Worm (Caenorhabditis elegans): Measurements from ENCODE around the gene B0222.11.

B0222.11 gene

DNA sequence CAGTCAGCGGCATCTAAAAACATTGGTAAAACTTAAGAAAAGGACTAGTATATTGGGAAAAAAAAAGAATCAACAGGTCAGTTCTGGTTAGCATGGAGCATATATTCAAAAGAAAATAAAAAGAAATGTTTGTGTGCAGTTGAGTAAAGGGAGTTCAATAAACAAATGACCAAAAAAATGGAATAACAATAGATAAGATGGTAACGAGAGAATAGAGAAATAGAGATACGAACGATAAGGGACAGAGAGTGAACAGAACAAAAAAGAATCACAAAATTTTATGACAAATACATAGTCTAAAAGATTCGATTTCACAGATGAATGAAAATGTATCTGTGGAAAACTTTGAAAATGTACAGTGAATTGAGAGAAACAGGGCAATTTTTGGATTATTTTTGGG, 5.0 kb upstream of the B0222.11 start, which contains the start of gene gad-3:
Gene gad-3 (minus strand): TSS at position 17 of the 400 bp plus-strand sequence.
- TF ChIP-seq unc-62 (GFP tag; optimal IDR thresholded peaks at IDR 0.05), result no peak

DNA sequence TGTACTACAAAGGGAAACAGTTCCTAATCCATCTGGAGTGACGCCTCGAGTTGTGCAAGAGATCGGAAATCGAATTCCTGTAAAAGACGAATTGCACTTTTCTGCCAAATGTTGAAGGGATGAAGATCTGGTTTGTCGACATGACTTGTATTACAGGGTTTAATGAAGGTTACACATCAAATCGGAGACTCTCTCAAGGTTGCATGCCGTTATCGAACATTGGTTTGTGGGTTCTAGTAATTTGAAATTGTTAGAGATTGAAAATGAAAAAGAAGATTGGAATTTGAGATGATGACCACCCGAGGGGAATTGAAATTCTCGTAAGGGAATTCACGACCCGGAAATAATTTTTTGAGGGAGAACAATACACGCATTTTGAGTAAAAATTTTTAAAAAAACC, 1.7 kb downstream of the B0222.11 start:
- TF ChIP-seq unc-62 (GFP tag; optimal IDR thresholded peaks at IDR 0.05), result no peak

DNA sequence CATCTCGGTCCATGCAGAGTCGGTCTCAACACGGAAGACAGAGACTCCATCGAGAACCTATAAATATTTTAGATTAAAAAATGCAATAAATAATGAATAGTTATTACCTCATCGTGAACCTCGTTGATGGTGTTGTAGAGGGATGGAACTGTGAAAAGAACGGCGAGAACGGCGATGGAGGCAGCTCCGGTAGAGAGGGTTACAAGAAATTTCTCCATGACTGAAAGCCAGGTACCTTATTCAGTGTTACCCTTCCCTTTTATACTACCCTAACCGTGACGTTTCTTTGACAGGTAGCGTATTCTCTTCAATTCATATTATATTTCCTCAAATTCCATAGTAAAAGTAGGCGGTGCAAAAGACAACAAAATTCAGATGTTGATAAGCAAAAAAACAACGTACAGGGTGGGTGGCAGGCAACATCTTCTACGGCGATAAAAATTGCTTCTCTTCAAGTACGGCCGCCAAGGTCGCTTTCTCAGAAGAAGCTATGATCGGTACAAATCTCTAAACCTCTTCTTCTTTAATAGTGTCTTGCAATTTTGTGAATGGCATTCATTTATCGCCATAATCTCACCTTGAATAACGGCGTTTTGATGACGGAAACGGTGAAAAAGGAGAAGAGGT, 2.8 kb downstream of the B0222.11 start, which contains the start of gene col-10:
Gene col-10 (minus strand): TSS at position 235 of the 627 bp plus-strand sequence.
- TF ChIP-seq unc-62 (GFP tag; optimal IDR thresholded peaks at IDR 0.05), result no peak

DNA sequence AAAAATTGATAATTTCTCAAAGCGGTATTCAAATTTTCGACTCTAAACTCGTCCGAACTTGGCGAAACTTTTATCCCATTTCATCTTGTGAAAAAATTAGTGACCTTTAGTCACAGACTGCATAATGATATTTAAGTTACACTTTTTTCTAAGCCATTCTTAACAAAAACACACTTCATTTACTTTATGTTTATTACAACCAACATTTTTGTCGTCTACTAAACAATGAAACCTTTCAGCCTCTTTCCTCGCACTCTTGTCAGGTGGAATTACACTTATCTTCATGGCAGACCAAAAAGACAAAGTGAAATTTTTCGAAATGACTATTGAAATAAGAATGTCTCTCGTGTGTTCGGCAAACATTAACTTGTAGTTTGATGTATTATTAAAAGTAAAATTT, 4.1 kb downstream of the B0222.11 start:
- TF ChIP-seq unc-62 (GFP tag; optimal IDR thresholded peaks at IDR 0.05), result no peak

DNA sequence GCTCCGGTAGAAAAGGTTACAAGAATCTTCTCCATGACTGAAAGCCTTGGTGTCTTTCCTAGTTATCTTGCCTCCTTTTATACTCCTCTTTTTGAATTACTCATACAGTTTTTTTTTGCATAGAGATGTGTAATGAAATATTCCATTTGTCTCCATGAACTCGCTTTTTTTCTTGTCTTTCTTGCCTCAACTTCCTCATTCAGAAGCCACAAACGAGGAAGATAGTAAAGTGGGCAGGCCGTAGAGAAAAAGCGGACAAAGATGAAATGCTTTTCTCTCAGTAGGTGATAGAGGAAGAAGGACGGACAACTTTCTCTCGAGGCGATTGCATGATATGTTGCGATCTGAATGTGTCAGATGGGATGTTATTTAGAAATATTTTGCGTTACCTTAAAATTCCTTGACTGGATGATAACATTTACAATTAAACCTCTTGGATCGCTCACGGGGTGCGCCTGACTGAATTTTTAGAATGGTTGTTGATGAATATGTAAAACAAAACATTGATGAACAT, 5.0 kb downstream of the B0222.11 start, which contains the start of gene col-145:
Gene col-145 (minus strand): TSS at position 51 of the 514 bp plus-strand sequence.
- TF ChIP-seq unc-62 (GFP tag; optimal IDR thresholded peaks at IDR 0.05), result no peak

DNA sequence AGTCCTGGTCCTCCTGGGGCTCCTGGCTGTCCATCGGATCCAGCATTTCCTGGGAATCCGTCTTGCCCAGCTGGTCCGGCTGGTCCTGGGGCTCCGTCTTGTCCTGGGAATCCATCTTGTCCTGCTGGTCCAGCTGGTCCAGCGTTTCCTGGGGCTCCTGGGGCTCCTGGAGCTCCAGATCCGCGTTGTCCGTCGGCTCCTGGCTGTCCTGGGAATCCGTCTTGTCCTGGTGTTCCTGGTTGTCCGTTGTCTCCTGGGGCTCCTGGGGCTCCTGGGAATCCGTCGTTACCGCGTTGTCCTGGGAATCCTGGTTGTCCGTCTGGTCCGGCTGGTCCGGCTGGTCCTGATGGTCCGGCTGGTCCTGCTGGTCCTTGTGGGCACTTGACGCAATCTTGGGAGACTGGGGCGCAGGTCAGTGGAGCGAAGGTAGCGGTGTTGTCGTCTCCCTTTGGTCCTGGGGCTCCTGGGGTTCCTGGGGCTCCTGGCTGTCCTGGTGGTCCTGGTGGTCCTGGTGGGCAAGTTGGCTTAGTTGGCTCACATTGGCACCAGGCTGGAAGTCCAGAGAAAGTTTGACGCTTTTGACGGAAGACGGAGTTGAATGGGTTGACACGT, 5.8 kb downstream of the B0222.11 start:
- no peak for TF ChIP-seq unc-62 (GFP tag; optimal IDR thresholded peaks at IDR 0.05)

DNA sequence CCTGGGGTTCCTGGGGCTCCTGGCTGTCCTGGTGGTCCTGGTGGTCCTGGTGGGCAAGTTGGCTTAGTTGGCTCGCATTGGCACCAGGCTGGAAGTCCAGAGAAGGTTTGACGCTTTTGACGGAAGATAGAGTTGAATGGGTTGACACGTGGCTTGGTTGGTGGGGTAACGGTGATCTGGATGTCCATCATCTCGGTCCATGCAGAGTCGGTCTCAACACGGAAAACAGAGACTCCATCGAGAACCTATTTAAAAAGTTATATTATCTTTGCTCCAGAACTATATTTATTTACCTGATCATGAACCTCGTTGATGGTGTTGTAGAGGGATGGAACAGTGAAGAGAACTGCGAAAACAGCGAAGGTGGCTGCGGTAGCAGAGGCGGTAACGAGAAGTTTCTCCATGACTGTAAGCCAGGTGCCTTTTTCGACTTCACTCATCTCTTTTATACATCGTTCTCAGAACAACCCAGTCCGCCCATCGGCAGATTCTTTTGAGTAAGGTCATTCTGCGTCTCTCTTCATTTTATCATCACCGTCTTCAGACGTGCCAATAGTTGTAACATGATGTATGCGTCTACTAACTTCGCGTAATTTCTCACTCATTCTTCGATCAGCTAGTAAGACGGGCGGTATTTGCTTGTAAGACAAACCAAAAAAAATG, 7.6 kb downstream of the B0222.11 start, which contains the start of gene col-144:
Gene col-144 (minus strand): TSS at position 419 of the 663 bp plus-strand sequence.
- TF ChIP-seq unc-62 (GFP tag; optimal IDR thresholded peaks at IDR 0.05), result no peak

DNA sequence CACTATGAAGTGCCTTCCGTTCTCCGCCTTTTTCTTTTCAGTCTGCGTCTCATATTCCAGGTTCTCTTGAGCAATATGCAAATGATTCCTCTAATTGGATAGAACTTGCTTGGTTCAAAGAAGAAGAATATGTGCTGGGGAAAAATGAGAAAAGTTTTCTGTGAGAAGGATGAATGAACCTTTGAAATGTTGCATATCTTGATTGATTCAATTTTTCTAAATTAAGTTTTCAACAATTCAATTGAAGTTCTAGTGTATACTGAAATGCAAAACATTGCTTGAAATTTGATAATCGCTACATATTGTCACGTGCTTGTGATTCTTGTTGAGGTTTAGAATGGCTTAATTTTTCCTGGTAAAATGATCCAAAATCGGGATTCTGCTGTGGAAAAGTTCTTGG, 10.4 kb downstream of the B0222.11 start:
- TF ChIP-seq unc-62 (GFP tag; optimal IDR thresholded peaks at IDR 0.05), result no peak

DNA sequence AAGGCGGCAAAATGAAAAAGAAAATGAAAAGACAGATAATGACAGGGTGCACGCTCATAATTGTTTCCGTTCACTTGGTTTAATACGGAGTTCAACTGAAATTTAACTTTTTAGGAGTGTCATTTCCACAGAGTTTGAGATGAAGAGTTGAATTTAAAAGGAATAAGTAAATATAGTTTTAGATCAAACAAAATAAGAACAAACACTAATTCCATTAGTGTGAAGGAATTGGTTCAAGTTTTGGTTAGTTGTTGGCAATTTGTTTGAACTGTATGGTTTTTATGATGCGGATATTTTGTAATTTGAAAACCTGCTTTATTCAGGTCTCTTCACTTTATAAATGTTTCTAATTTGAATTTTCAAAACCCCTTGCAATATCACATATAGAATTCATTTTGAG, 11.3 kb downstream of the B0222.11 start, which contains the start of gene B0222.15:
Gene B0222.15 (minus strand): TSS at position 101 of the 400 bp plus-strand sequence.
- no peak for TF ChIP-seq unc-62 (GFP tag; optimal IDR thresholded peaks at IDR 0.05)

DNA sequence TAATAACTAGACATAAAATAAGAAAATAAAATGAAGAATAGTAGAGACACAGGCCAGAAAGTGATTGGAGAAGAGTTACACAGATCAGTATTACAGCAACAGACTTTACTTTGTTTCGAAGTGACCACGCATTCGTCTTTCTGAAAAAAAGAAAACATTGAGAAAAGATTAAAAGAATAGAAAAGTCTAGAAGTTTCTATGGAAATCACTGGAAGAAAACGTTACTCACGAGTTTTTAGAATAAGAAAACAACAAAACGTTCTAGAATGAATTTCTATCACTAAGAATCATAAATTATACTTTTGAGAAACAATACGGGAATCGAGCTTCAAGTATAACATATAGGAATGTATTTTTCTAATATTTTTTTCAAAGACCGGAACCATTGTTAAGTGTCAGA, 12.4 kb downstream of the B0222.11 start:
- TF ChIP-seq unc-62 (GFP tag; optimal IDR thresholded peaks at IDR 0.05), result no peak

DNA sequence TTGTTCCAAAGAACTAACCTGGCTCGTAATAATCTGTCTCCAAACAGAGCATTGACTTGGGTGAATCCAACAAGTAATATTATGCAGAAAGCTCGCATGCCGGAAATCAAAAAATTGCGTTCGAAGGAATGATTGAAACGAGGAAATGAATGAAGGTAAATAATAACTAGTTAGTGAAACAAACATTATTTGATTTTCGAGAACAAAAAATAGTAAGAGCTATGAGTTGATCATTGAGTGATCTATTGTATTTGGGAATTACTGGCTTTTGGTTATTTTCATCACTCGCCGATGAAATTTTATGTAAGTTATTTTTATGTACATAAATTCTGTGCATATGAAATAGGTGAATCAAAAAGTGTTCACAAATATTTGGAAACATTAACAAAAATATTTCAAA, 13.2 kb downstream of the B0222.11 start, which contains the start of gene B0222.5:
Gene B0222.5 (minus strand): TSS at position 101 of the 400 bp plus-strand sequence.
- TF ChIP-seq unc-62 (GFP tag; optimal IDR thresholded peaks at IDR 0.05), result no peak

DNA sequence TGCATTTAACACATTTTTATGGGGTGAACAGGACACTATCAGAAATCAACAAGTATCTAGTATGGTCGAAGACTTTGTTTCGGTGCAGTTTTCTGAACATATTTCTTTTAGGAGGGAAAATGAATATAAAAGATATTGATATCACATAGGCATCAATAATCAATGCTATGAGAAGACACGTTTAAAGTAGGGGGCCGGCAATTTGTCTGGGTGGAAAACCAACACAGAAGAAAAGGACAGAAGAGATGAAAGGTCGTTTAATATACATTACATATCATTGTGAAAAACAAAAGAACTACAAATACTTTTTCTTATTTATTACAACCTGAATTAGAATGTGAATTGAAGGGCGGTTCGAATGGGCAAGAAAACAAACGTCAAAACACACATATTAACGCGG, 15.7 kb downstream of the B0222.11 start:
- no peak for TF ChIP-seq unc-62 (GFP tag; optimal IDR thresholded peaks at IDR 0.05)

DNA sequence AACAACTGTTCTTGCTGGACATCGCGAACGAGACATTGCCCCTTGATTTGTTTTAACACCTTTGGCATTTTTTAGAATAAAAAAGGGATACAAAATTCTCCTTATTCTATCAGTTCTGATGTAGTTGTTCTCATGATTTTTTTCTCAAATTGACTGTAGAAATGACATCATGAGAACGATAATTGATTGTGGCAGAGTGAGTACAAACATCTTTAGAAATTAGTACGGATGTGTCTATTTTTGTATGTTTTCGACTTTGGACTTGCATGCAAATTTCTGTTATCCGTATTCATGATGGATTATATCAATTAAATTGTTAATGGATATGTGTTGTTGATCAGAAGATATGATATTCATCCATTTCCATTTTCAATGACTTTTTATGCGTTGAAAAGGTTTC, 19.8 kb downstream of the B0222.11 start:
- no peak for TF ChIP-seq unc-62 (GFP tag; optimal IDR thresholded peaks at IDR 0.05)

DNA sequence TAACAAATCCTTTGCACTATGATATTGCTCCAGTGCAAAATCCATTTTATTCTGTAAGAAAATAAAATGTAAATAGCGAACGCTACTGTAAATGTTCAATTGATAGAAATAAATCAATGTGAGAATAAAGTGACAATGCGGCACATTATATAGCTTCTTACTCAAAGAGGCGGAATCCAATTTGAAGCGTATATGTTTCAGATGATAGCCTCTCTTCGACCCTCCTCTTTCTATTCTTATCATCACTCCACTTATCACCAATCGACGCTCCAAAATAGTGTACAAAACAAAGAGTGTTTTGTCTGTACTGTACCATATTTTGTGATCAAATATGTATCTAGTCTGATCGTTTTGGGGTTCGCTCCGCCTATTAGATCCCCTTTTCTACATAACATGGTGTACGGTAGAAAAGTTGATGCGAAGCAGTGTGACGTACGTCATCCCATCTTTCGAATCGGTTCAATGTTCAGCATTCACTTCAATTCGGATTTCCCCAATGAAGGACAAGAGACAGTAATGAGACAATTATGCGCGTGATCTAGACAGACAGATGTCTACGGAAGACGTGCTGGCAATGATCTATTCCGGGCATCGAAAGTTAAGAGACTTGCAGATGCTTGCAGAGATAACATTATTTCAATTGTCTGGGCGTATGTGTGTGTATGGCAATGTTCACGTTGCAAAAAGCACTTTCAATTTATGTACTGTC, 21.0 kb downstream of the B0222.11 start, which contains the start of gene spl-2:
Gene spl-2 (minus strand): TSS at position 51 of the 709 bp plus-strand sequence.
- TF ChIP-seq unc-62 (GFP tag; optimal IDR thresholded peaks at IDR 0.05), result no peak

DNA sequence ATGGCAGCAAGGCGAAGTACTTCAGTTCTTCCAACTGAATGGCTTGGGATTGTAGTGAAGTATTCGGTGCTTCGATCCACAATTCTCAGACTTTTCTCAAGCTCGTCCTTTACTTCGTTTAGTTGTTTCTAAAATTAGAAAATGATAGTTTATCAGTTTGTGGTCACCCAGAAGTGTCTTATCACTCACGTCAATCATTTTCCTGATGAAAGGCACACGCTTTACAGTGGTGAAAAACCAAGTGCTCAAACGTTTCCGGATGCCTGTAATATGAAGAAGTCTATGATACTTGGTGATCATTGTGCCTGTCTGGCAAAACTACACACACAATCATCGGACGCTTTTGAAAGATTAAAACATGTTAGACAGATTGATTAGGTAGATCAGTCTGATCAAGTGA, 21.8 kb downstream of the B0222.11 start:
- TF ChIP-seq unc-62 (GFP tag; optimal IDR thresholded peaks at IDR 0.05), result no peak

DNA sequence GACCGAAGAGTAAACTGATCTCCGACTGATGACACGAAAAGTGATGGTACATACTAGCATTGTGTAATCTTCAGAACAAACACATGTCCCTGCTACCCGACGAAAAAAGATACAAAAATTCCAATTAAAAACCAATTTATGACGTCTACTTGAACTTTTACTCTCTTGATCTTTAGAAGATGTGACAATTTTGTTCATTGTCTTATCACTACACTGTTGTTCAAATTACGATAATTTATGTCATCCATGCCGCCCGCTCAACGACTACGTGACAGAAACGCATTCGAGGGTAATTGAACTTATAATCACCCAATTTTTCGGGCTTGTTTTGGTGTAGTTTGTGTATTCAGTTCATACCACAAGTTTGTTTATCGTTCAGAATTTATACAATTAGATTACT, 24.1 kb downstream of the B0222.11 start:
- no peak for TF ChIP-seq unc-62 (GFP tag; optimal IDR thresholded peaks at IDR 0.05)
